Fruit fly (Drosophila melanogaster) whole organism, embryonic: ENCODE measurements around the gene UQCR-11.

Experiments
- Atf-2 ChIP-seq: fragments of 200-800 bp; sonication (Bioruptor generic); optimal IDR thresholded peaks from 2 replicates; lab custom pipeline; 2016; ENCODE audit warnings: missing biosample characterization, missing genetic modification characterization
- B-H1 ChIP-seq: fragments of 200-800 bp; sonication (Bioruptor generic); IDR thresholded peaks from 3 replicates; pipeline ENCODE4 v1.3.6; 2022; ENCODE audit warnings: missing biosample characterization, missing genetic modification characterization
- B-H2 ChIP-seq: fragments of 200-800 bp; sonication (Bioruptor generic); optimal IDR thresholded peaks from 2 replicates; lab custom pipeline; 2018; ENCODE audit warnings: missing biosample characterization, mild to moderate bottlenecking, missing genetic modification characterization
- CG1024 ChIP-seq: fragments of 200-800 bp; sonication (Bioruptor generic); IDR thresholded peaks from 2 replicates; pipeline ENCODE4 v1.3.6; 2022; ENCODE audit warnings: missing biosample characterization, missing genetic modification characterization
- CG10431 ChIP-seq: fragments of 200-800 bp; sonication (Bioruptor generic); optimal IDR thresholded peaks from 3 replicates; lab custom pipeline; 2018; ENCODE audit warnings: missing biosample characterization, mild to moderate bottlenecking, missing genetic modification characterization
- CG12071 ChIP-seq: fragments of 200-800 bp; sonication (Bioruptor generic); optimal IDR thresholded peaks from 3 replicates; lab custom pipeline; 2018; ENCODE audit warnings: missing biosample characterization, mild to moderate bottlenecking, missing genetic modification characterization
- CG12104 ChIP-seq: fragments of 200-800 bp; sonication (Bioruptor generic); optimal IDR thresholded peaks from 3 replicates; lab custom pipeline; 2016; ENCODE audit warnings: missing biosample characterization, missing genetic modification characterization
- CG15479 ChIP-seq: fragments of 200-800 bp; sonication (Bioruptor generic); optimal IDR thresholded peaks from 3 replicates; lab custom pipeline; 2019; ENCODE audit warnings: missing biosample characterization, mild to moderate bottlenecking, missing genetic modification characterization, moderate library complexity
- CG15514 ChIP-seq: fragments of 200-800 bp; sonication (Bioruptor generic); optimal IDR thresholded peaks from 3 replicates; lab custom pipeline; 2017; ENCODE audit warnings: missing biosample characterization, missing genetic modification characterization, mild to moderate bottlenecking, moderate library complexity, missing genetic modification reagents
- CG1603 ChIP-seq: fragments of 200-800 bp; sonication (Bioruptor generic); optimal IDR thresholded peaks from 2 replicates; lab custom pipeline; 2019; ENCODE audit warnings: missing biosample characterization, mild to moderate bottlenecking, missing genetic modification characterization, moderate library complexity
- CG17802 ChIP-seq: fragments of 200-800 bp; sonication (Bioruptor generic); optimal IDR thresholded peaks from 2 replicates; lab custom pipeline; 2018; ENCODE audit warnings: missing biosample characterization, mild to moderate bottlenecking, missing genetic modification characterization, moderate library complexity
- CG30020 ChIP-seq: fragments of 200-800 bp; optimal IDR thresholded peaks from 2 replicates; lab custom pipeline; 2019; ENCODE audit warnings: missing biosample characterization, mild to moderate bottlenecking, missing genetic modification characterization, moderate library complexity
- CG6254 ChIP-seq: fragments of 200-800 bp; sonication (Bioruptor generic); optimal IDR thresholded peaks from 3 replicates; lab custom pipeline; 2017; ENCODE audit warnings: mild to moderate bottlenecking, missing biosample characterization, missing genetic modification reagents, missing genetic modification characterization
- CG6683 ChIP-seq: fragments of 200-800 bp; sonication (Bioruptor generic); optimal IDR thresholded peaks from 2 replicates; lab custom pipeline; 2017; ENCODE audit warnings: missing biosample characterization, mild to moderate bottlenecking, missing genetic modification characterization, missing genetic modification reagents
- CG6689 ChIP-seq: fragments of 200-800 bp; sonication (Bioruptor generic); IDR thresholded peaks from 2 replicates; pipeline ENCODE4 v1.3.6; 2022; ENCODE audit warnings: missing biosample characterization, missing genetic modification characterization
- CG7786 ChIP-seq: fragments of 200-800 bp; sonication (Bioruptor generic); optimal IDR thresholded peaks from 2 replicates; lab custom pipeline; 2016; ENCODE audit warnings: missing biosample characterization, missing genetic modification characterization
- CG7928 ChIP-seq: fragments of 200-800 bp; sonication (Bioruptor generic); optimal IDR thresholded peaks from 2 replicates; lab custom pipeline; 2017; ENCODE audit warnings: missing biosample characterization, mild to moderate bottlenecking, missing genetic modification characterization
- CG8765 ChIP-seq: fragments of 200-800 bp; sonication (Bioruptor generic); IDR thresholded peaks from 2 replicates; pipeline ENCODE4 v1.3.6; 2022; ENCODE audit warnings: missing biosample characterization, missing genetic modification characterization
- D ChIP-seq, 2 experiments: fragments of 200-800 bp in 1 of 2; fragments of >200 bp in 1 of 2; sonication (Bioruptor generic) in 1 of 2; optimal IDR thresholded peaks; 2 replicates in 1 of 2; 3 replicates in 1 of 2; lab custom pipeline; 2017; ENCODE audit warnings: mild to moderate bottlenecking in 1 of 2, missing biosample characterization in 1 of 2, missing genetic modification characterization in 1 of 2, missing genetic modification reagents in 1 of 2
- Dref ChIP-seq: fragments of 200-800 bp; sonication (Bioruptor generic); IDR thresholded peaks from 2 replicates; pipeline ENCODE4 v1.3.6; 2022; ENCODE audit warnings: missing biosample characterization, missing genetic modification characterization
- Ets97D ChIP-seq: fragments of 200-800 bp; sonication (Bioruptor generic); optimal IDR thresholded peaks from 3 replicates; lab custom pipeline; 2016; ENCODE audit warnings: missing biosample characterization, missing genetic modification characterization
- MBD-R2 ChIP-seq: fragments of 200-800 bp; sonication (Bioruptor generic); IDR thresholded peaks from 2 replicates; pipeline ENCODE4 v1.3.6; 2022; ENCODE audit warnings: missing biosample characterization, missing genetic modification characterization
- Neu2 ChIP-seq: fragments of 200-800 bp; sonication (Bioruptor generic); optimal IDR thresholded peaks from 3 replicates; lab custom pipeline; 2016; ENCODE audit warnings: missing biosample characterization, missing genetic modification characterization, borderline replicate concordance
- Optix ChIP-seq: fragments of 200-800 bp; sonication (Bioruptor generic); IDR thresholded peaks from 3 replicates; pipeline ENCODE4 v1.3.6; 2022; ENCODE audit warnings: missing biosample characterization, missing genetic modification characterization
- Ravus ChIP-seq: fragments of 200-800 bp; sonication (Bioruptor generic); IDR thresholded peaks from 2 replicates; pipeline ENCODE4 v1.3.6; 2022; ENCODE audit warnings: missing biosample characterization, missing genetic modification characterization
- Side ChIP-seq: fragments of 200-800 bp; sonication (Bioruptor generic); optimal IDR thresholded peaks from 2 replicates; lab custom pipeline; 2016; ENCODE audit warnings: missing biosample characterization, missing genetic modification characterization
- Sox102F ChIP-seq: fragments of 200-800 bp; sonication (Bioruptor generic); optimal IDR thresholded peaks from 2 replicates; lab custom pipeline; 2018; ENCODE audit warnings: missing biosample characterization, mild to moderate bottlenecking, missing genetic modification characterization, moderate library complexity
- ap ChIP-seq: fragments of 200-800 bp; sonication (Bioruptor generic); IDR thresholded peaks from 2 replicates; pipeline ENCODE4 v1.3.6; 2022; ENCODE audit warnings: missing biosample characterization, missing genetic modification characterization
- corto ChIP-seq: fragments of 200-800 bp; sonication (Bioruptor generic); optimal IDR thresholded peaks from 2 replicates; lab custom pipeline; 2016; ENCODE audit warnings: missing biosample characterization, mild to moderate bottlenecking, missing genetic modification characterization, moderate library complexity
- cwo ChIP-seq: fragments of 200-800 bp; sonication (Bioruptor generic); optimal IDR thresholded peaks from 3 replicates; lab custom pipeline; 2017; ENCODE audit warnings: missing biosample characterization, missing genetic modification characterization, mild to moderate bottlenecking, moderate library complexity, missing genetic modification reagents
- en ChIP-seq: fragments of 200-800 bp; sonication (Bioruptor generic); optimal IDR thresholded peaks from 2 replicates; lab custom pipeline; 2016; ENCODE audit warnings: missing biosample characterization, missing genetic modification characterization
- fd64A ChIP-seq: fragments of 200-800 bp; sonication (Bioruptor generic); optimal IDR thresholded peaks from 3 replicates; lab custom pipeline; 2018; ENCODE audit warnings: missing biosample characterization, mild to moderate bottlenecking, missing genetic modification characterization
- inv ChIP-seq: fragments of 200-800 bp; sonication (Bioruptor generic); IDR thresholded peaks from 2 replicates; pipeline ENCODE4 v1.3.6; 2022; ENCODE audit warnings: missing biosample characterization, missing genetic modification characterization; ENCODE audit not compliant: partially characterized antibody
- knrl ChIP-seq: fragments of 200-800 bp; sonication (Bioruptor generic); IDR thresholded peaks from 3 replicates; pipeline ENCODE4 v1.3.6; 2022; ENCODE audit warnings: missing biosample characterization, missing genetic modification characterization; ENCODE audit not compliant: partially characterized antibody
- lola ChIP-seq, 3 experiments: fragments of >200 bp in 2 of 3; fragments of 200-800 bp in 1 of 3; sonication (Bioruptor generic) in 1 of 3; optimal IDR thresholded peaks; 2 replicates each; lab custom pipeline; 2017 to 2019; ENCODE audit warnings: missing biosample characterization in 3 of 3, missing genetic modification characterization in 3 of 3, mild to moderate bottlenecking in 1 of 3, moderate library complexity in 1 of 3
- pan ChIP-seq, 4 experiments: fragments of >200 bp in 3 of 4; fragments of 200-800 bp in 1 of 4; sonication (Bioruptor generic) in 1 of 4; optimal IDR thresholded peaks in 3 of 4; IDR thresholded peaks in 1 of 4; 2 replicates each; pipeline versions ENCODE4 v1.3.6 to Lab custom; 2017 to 2022; ENCODE audit warnings: missing biosample characterization in 2 of 4, missing genetic modification characterization in 2 of 4, mixed read lengths in 1 of 4
- prd ChIP-seq, 3 experiments: fragments of >200 bp in 2 of 3; fragments of 200-800 bp in 1 of 3; sonication (Bioruptor generic) in 1 of 3; optimal IDR thresholded peaks in 2 of 3; IDR thresholded peaks in 1 of 3; 2 replicates in 2 of 3; 3 replicates in 1 of 3; pipeline versions ENCODE4 v1.3.6 to Lab custom; 2017 to 2022; ENCODE audit warnings: missing biosample characterization in 1 of 3, missing genetic modification characterization in 1 of 3
- pzg ChIP-seq: fragments of 200-800 bp; sonication (Bioruptor generic); optimal IDR thresholded peaks from 3 replicates; lab custom pipeline; 2018; ENCODE audit warnings: missing biosample characterization, mild to moderate bottlenecking, missing genetic modification characterization, moderate library complexity
- row ChIP-seq: fragments of 200-800 bp; sonication (Bioruptor generic); IDR thresholded peaks from 3 replicates; pipeline ENCODE4 v1.3.6; 2022; ENCODE audit warnings: missing biosample characterization, missing genetic modification characterization
- run ChIP-seq: fragments of 200-800 bp; sonication (Bioruptor generic); optimal IDR thresholded peaks from 3 replicates; lab custom pipeline; 2018; ENCODE audit warnings: missing biosample characterization, mild to moderate bottlenecking, missing genetic modification characterization
- scrt ChIP-seq: fragments of 200-800 bp; sonication (Bioruptor generic); optimal IDR thresholded peaks from 2 replicates; lab custom pipeline; 2018; ENCODE audit warnings: missing biosample characterization, mild to moderate bottlenecking, missing genetic modification characterization, moderate library complexity
- trem ChIP-seq: fragments of 200-800 bp; optimal IDR thresholded peaks from 3 replicates; lab custom pipeline; 2019; ENCODE audit warnings: missing biosample characterization, mild to moderate bottlenecking, missing genetic modification characterization, moderate library complexity
- tx ChIP-seq: fragments of 200-800 bp; sonication (Bioruptor generic); optimal IDR thresholded peaks from 2 replicates; lab custom pipeline; 2016; ENCODE audit warnings: missing biosample characterization, missing genetic modification characterization
- vnd ChIP-seq: fragments of 200-800 bp; sonication (Bioruptor generic); IDR thresholded peaks from 3 replicates; pipeline ENCODE4 v1.3.6; 2022; ENCODE audit warnings: missing biosample characterization, missing genetic modification characterization; ENCODE audit not compliant: partially characterized antibody
- vvl ChIP-seq: fragments of 200-800 bp; sonication (Bioruptor generic); IDR thresholded peaks from 2 replicates; pipeline ENCODE4 v1.3.6; 2022; ENCODE audit warnings: missing biosample characterization, missing genetic modification characterization

The UQCR-11 gene

dm6 chr3L:25120499-25121101 is at the start of gene UQCR-11 (continued):
- no peak for TF ChIP-seq prd (optimal IDR thresholded peaks at IDR 0.05; lab: Kevin White, UChicago)
- TF ChIP-seq prd (GFP tag; IDR thresholded peaks at IDR 0.05; lab: Robert Waterston, UW): peak; percentile 35; the same call in 1 of the 3 replicates
- no peak for TF ChIP-seq CG12071 (GFP tag; lab: Kevin White, UChicago)
- no peak for TF ChIP-seq scrt (GFP tag; lab: Kevin White, UChicago)
- no peak for TF ChIP-seq CG7928 (GFP tag; lab: Kevin White, UChicago)
- peak; percentile 48 for TF ChIP-seq pzg (GFP tag; lab: Kevin White, UChicago)
- TF ChIP-seq Atf-2 (GFP tag; lab: Kevin White, UChicago): no peak
- TF ChIP-seq vvl (GFP tag; lab: Robert Waterston, UW): no peak
- no peak; the same call in 2 of the 3 replicates for TF ChIP-seq knrl (GFP tag; lab: Robert Waterston, UW)
- TF ChIP-seq CG6254 (GFP tag; lab: Kevin White, UChicago): no peak
- TF ChIP-seq D (optimal IDR thresholded peaks at IDR 0.05; lab: Kevin White, UChicago): no peak
- no peak for TF ChIP-seq D (GFP tag; optimal IDR thresholded peaks at IDR 0.05; lab: Kevin White, UChicago)
- TF ChIP-seq Optix (GFP tag; lab: Robert Waterston, UW): no peak
- TF ChIP-seq trem (tag; lab: Kevin White, UChicago): peak; percentile 23
- no peak for TF ChIP-seq fd64A (GFP tag; lab: Kevin White, UChicago)

DNA sequence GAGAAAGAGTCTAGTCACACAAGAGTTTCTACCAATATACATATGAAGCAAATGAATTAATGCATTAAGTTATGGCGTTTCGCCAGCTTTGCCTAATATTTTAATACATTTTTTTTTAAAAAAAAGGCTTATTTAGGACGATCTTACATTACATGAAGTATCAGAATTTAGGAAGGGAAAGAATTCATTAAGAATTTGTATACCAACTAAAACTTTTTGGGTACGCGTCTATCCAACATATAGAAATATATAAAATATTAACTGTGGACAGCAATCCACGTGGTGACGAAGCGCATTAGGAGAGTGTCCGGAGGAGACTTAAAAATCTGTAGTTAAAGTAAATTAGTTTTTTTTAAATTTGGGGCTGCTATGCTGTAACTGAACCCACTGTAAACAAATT is 13.2 kb upstream of the UQCR-11 start, which contains the start of gene Set1:
Gene Set1, plus strand, starts transcription at position 301 of the 400 bp plus-strand sequence.
- TF ChIP-seq MBD-R2 (no peak), CG15479 (GFP tag; lab: Kevin White, UChicago) (no peak), ap (GFP tag; lab: Robert Waterston, UW) (no peak), run (tag; lab: Kevin White, UChicago) (no peak), CG10431 (GFP tag; lab: Kevin White, UChicago) (no peak), CG6689 (GFP tag; lab: Robert Waterston, UW) (no peak), Neu2 (GFP tag; lab: Kevin White, UChicago) (no peak), CG7786 (GFP tag; lab: Kevin White, UChicago) (no peak), CG6683 (GFP tag; lab: Kevin White, UChicago) (no peak), CG12104 (GFP tag; lab: Kevin White, UChicago) (no peak), pan (optimal IDR thresholded peaks at IDR 0.05; lab: Kevin White, UChicago) (no peak), pan (GFP tag; optimal IDR thresholded peaks at IDR 0.05 in 1 of 2, IDR thresholded peaks at IDR 0.05 in 1 of 2) (no peak), Sox102F (GFP tag; lab: Kevin White, UChicago) (no peak), corto (GFP tag; lab: Kevin White, UChicago) (no peak)

DNA sequence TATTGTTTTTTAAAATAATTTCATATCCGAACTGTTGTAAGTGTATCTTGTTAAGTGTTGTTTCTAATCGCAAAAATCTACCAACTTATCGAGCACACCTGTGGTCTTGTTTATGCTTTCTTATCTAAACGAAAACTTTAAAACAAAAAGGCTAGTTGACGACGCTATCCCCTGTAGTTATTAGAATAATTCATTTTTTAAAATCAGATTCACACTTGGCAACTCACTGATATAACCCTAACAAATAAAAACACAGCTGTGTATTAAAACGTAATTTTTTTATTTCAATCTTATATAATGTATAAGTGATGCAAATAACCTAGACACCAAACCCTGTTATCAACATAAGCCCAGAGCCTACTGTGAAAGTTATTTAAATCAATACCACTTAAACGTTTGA is 12.7 kb upstream of the UQCR-11 start:
- no peak for TF ChIP-seq inv (GFP tag; lab: Robert Waterston, UW)
- peak; percentile 70 for TF ChIP-seq CG1603 (tag; lab: Kevin White, UChicago)
- TF ChIP-seq CG30020 (tag; lab: Kevin White, UChicago): peak; percentile 89
- peak; percentile 47; the same call in 2 of the 3 replicates for TF ChIP-seq row
- TF ChIP-seq B-H2 (GFP tag; lab: Kevin White, UChicago): no peak
- TF ChIP-seq CG1024 (GFP tag; lab: Robert Waterston, UW): peak; percentile 83
- no peak for TF ChIP-seq lola (GFP tag; optimal IDR thresholded peaks at IDR 0.05; lab: Kevin White, UChicago)
- peak; percentile 17; the same call in 1 of the 2 replicates for TF ChIP-seq Dref (GFP tag; lab: Robert Waterston, UW)
- no peak for TF ChIP-seq CG15514 (GFP tag; lab: Kevin White, UChicago)
- TF ChIP-seq cwo (GFP tag; lab: Kevin White, UChicago): no peak
- no peak for TF ChIP-seq tx (GFP tag; lab: Kevin White, UChicago)
- no peak for TF ChIP-seq B-H1 (GFP tag; lab: Robert Waterston, UW)
- TF ChIP-seq Side (GFP tag; lab: Kevin White, UChicago): no peak
- TF ChIP-seq Ravus (GFP tag; lab: Robert Waterston, UW): no peak
- peak; percentile 82 for TF ChIP-seq CG17802 (tag; lab: Kevin White, UChicago)
- TF ChIP-seq Ets97D (GFP tag; lab: Kevin White, UChicago): no peak
- TF ChIP-seq CG8765 (GFP tag; lab: Robert Waterston, UW): no peak
- TF ChIP-seq en: no peak
- TF ChIP-seq vnd (GFP tag; lab: Robert Waterston, UW): no peak
